Worm (Caenorhabditis elegans) whole organism, L1 larva: ENCODE results near the gene fut-3.

Experiments
- C04F5.9 ChIP-seq: sonication (generic microtip); optimal IDR thresholded peaks from 2 replicates; lab custom pipeline; 2016; ENCODE audit warnings: missing genetic modification characterization, missing compliant biosample characterization
- C34B4.2 ChIP-seq: sonication (generic microtip); optimal IDR thresholded peaks from 2 replicates; lab custom pipeline; 2017; ENCODE audit warnings: mild to moderate bottlenecking, missing genetic modification characterization, missing compliant biosample characterization
- Y116A8C.19 ChIP-seq: sonication (generic microtip); optimal IDR thresholded peaks from 2 replicates; lab custom pipeline; 2016; ENCODE audit warnings: missing compliant biosample characterization, missing genetic modification characterization, borderline replicate concordance
- aha-1 ChIP-seq: fragments of 150-350 bp; optimal IDR thresholded peaks from 2 replicates; lab custom pipeline; 2014; ENCODE audit warnings: missing biosample characterization, missing genetic modification characterization
- aly-2 ChIP-seq: fragments of 150-350 bp; optimal IDR thresholded peaks from 2 replicates; lab custom pipeline; 2014; ENCODE audit warnings: missing biosample characterization, missing genetic modification characterization
- ama-1 ChIP-seq: fragments of 150-350 bp; optimal IDR thresholded peaks from 2 replicates; lab custom pipeline; 2014
- blmp-1 ChIP-seq: fragments of 150-350 bp; optimal IDR thresholded peaks from 2 replicates; lab custom pipeline; 2014; ENCODE audit warnings: missing biosample characterization, missing genetic modification characterization
- ceh-8 ChIP-seq: fragments of 200-800 bp; sonication (Bioruptor generic); optimal IDR thresholded peaks from 2 replicates; lab custom pipeline; 2018; ENCODE audit warnings: mild to moderate bottlenecking, missing genetic modification characterization, moderate library complexity, missing compliant biosample characterization
- ceh-82 ChIP-seq, 3 experiments: fragments of 150-350 bp in 1 of 3; sonication (generic microtip) in 2 of 3; optimal IDR thresholded peaks; 2 replicates each; lab custom pipeline; 2014 to 2017; ENCODE audit warnings: missing biosample characterization in 3 of 3, missing genetic modification characterization in 3 of 3
- ceh-90 ChIP-seq: sonication (generic microtip); optimal IDR thresholded peaks from 2 replicates; lab custom pipeline; 2016; ENCODE audit warnings: missing genetic modification characterization, missing compliant biosample characterization
- ces-1 ChIP-seq: fragments of 150-350 bp; optimal IDR thresholded peaks from 2 replicates; lab custom pipeline; 2014; ENCODE audit warnings: missing biosample characterization, missing genetic modification reagents, missing genetic modification characterization
- efl-1 ChIP-seq, 4 experiments: fragments of 150-350 bp; optimal IDR thresholded peaks in 3 of 4; peaks in 1 of 4; 1 replicate in 1 of 4; 2 replicates in 3 of 4; lab custom pipeline; 2014; ENCODE audit warnings: missing biosample characterization in 2 of 4, missing genetic modification characterization in 2 of 4, missing genetic modification reagents in 2 of 4
- efl-3 ChIP-seq: fragments of 200-800 bp; sonication (Bioruptor generic); optimal IDR thresholded peaks from 2 replicates; lab custom pipeline; 2018; ENCODE audit warnings: mild to moderate bottlenecking, missing genetic modification characterization, missing compliant biosample characterization
- elt-2 ChIP-seq: sonication (generic microtip); optimal IDR thresholded peaks from 2 replicates; lab custom pipeline; 2016; ENCODE audit warnings: missing genetic modification characterization, mild to moderate bottlenecking, inconsistent platforms, missing compliant biosample characterization, missing genetic modification reagents
- elt-3 ChIP-seq, 6 experiments: fragments of 150-350 bp in 1 of 6; sonication (generic microtip); optimal IDR thresholded peaks; 2 replicates each; lab custom pipeline; 2017 to 2018; ENCODE audit warnings: missing biosample characterization in 6 of 6, missing genetic modification characterization in 6 of 6, inconsistent platforms in 1 of 6
- fkh-10 ChIP-seq: sonication (generic microtip); optimal IDR thresholded peaks from 2 replicates; lab custom pipeline; 2017; ENCODE audit warnings: missing biosample characterization, missing genetic modification reagents, missing genetic modification characterization
- fkh-4 ChIP-seq: sonication (generic microtip); optimal IDR thresholded peaks from 2 replicates; lab custom pipeline; 2016; ENCODE audit warnings: missing compliant biosample characterization, missing genetic modification characterization, borderline replicate concordance
- fkh-8 ChIP-seq: sonication (generic microtip); optimal IDR thresholded peaks from 2 replicates; lab custom pipeline; 2016; ENCODE audit warnings: mild to moderate bottlenecking, missing genetic modification characterization, missing compliant biosample characterization
- grh-1 ChIP-seq: fragments of 200-800 bp; sonication (Bioruptor generic); IDR thresholded peaks from 2 replicates; pipeline ENCODE4 v1.3.6; 2022; ENCODE audit warnings: missing genetic modification reagents, missing genetic modification characterization, missing compliant biosample characterization
- hlh-17 ChIP-seq: fragments of 200-800 bp; sonication (Bioruptor generic); optimal IDR thresholded peaks from 2 replicates; lab custom pipeline; 2018; ENCODE audit warnings: missing genetic modification characterization, mild to moderate bottlenecking, missing compliant biosample characterization, moderate library complexity, borderline replicate concordance
- hlh-4 ChIP-seq: sonication (generic microtip); optimal IDR thresholded peaks from 2 replicates; lab custom pipeline; 2016; ENCODE audit warnings: mild to moderate bottlenecking, missing genetic modification characterization, missing compliant biosample characterization
- hpl-2 ChIP-seq: fragments of 150-350 bp; optimal IDR thresholded peaks from 2 replicates; lab custom pipeline; 2014; ENCODE audit warnings: missing biosample characterization, missing genetic modification reagents, missing genetic modification characterization
- isw-1 ChIP-seq: fragments of 200-800 bp; sonication (Bioruptor generic); IDR thresholded peaks from 2 replicates; pipeline ENCODE4 v1.3.6; 2022; ENCODE audit warnings: missing genetic modification characterization, missing compliant biosample characterization
- jun-1 ChIP-seq: fragments of 150-350 bp; optimal IDR thresholded peaks from 2 replicates; lab custom pipeline; 2014; ENCODE audit warnings: missing biosample characterization, missing genetic modification reagents, missing genetic modification characterization
- lin-13 ChIP-seq: fragments of 150-350 bp; optimal IDR thresholded peaks from 2 replicates; lab custom pipeline; 2014; ENCODE audit warnings: missing biosample characterization, missing genetic modification reagents, missing genetic modification characterization
- lin-15B ChIP-seq: fragments of 150-350 bp; sonication (generic microtip); optimal IDR thresholded peaks from 3 replicates; lab custom pipeline; 2014; ENCODE audit warnings: missing biosample characterization, missing genetic modification characterization
- lin-35 ChIP-seq, 2 experiments: fragments of 150-350 bp; optimal IDR thresholded peaks; 2 replicates each; lab custom pipeline; 2014; ENCODE audit warnings: missing biosample characterization in 2 of 2, missing genetic modification characterization in 2 of 2, missing genetic modification reagents in 2 of 2
- lir-3 ChIP-seq: sonication (generic microtip); optimal IDR thresholded peaks from 2 replicates; lab custom pipeline; 2016; ENCODE audit warnings: mild to moderate bottlenecking, missing genetic modification characterization, moderate library complexity, missing compliant biosample characterization; ENCODE audit not compliant: poor library complexity
- mef-2 ChIP-seq: fragments of 150-350 bp; optimal IDR thresholded peaks from 2 replicates; lab custom pipeline; 2014; ENCODE audit warnings: missing biosample characterization, missing genetic modification characterization
- nhr-19 ChIP-seq: fragments of 200-800 bp; sonication (Bioruptor generic); conservative IDR thresholded peaks from 2 replicates; pipeline ENCODE4 v1.3.6; 2022; ENCODE audit warnings: missing genetic modification characterization, missing compliant biosample characterization
- nhr-20 ChIP-seq: sonication (generic microtip); optimal IDR thresholded peaks from 2 replicates; lab custom pipeline; 2016; ENCODE audit warnings: mild to moderate bottlenecking, missing genetic modification characterization, missing compliant biosample characterization
- nhr-28 ChIP-seq: fragments of 150-350 bp; optimal IDR thresholded peaks from 2 replicates; lab custom pipeline; 2014; ENCODE audit warnings: missing biosample characterization, missing genetic modification characterization
- nhr-71 ChIP-seq: sonication (generic microtip); optimal IDR thresholded peaks from 2 replicates; lab custom pipeline; 2016; ENCODE audit warnings: mild to moderate bottlenecking, missing genetic modification characterization, moderate library complexity, missing compliant biosample characterization
- nhr-77 ChIP-seq: fragments of 150-350 bp; optimal IDR thresholded peaks from 2 replicates; lab custom pipeline; 2014; ENCODE audit warnings: missing biosample characterization, missing genetic modification characterization
- nhr-84 ChIP-seq: sonication (generic microtip); optimal IDR thresholded peaks from 2 replicates; lab custom pipeline; 2017; ENCODE audit warnings: missing biosample characterization, missing genetic modification characterization
- nhr-85 ChIP-seq: sonication (generic microtip); peaks from one replicate; lab custom pipeline; 2016; ENCODE audit warnings: missing genetic modification characterization, inconsistent platforms, missing compliant biosample characterization
- nhr-90 ChIP-seq: sonication (generic microtip); optimal IDR thresholded peaks from 2 replicates; lab custom pipeline; 2016; ENCODE audit warnings: mild to moderate bottlenecking, missing genetic modification characterization, missing compliant biosample characterization; ENCODE audit not compliant: poor library complexity
- pag-3 ChIP-seq: sonication (generic microtip); optimal IDR thresholded peaks from 2 replicates; lab custom pipeline; 2017; ENCODE audit warnings: missing genetic modification characterization, mild to moderate bottlenecking, missing compliant biosample characterization, antibody characterized with exemption, borderline replicate concordance; ENCODE audit not compliant: insufficient read depth
- sup-37 ChIP-seq: fragments of 200-800 bp; sonication (Bioruptor generic); optimal IDR thresholded peaks from 2 replicates; lab custom pipeline; 2018; ENCODE audit warnings: mild to moderate bottlenecking, missing genetic modification characterization, missing compliant biosample characterization
- swsn-7 ChIP-seq: sonication (generic microtip); optimal IDR thresholded peaks from 2 replicates; lab custom pipeline; 2016; ENCODE audit warnings: missing genetic modification characterization, missing compliant biosample characterization
- tbx-2 ChIP-seq: sonication (generic microtip); optimal IDR thresholded peaks from 2 replicates; lab custom pipeline; 2016; ENCODE audit warnings: missing genetic modification characterization, missing compliant biosample characterization
- xbp-1 ChIP-seq: sonication (generic microtip); optimal IDR thresholded peaks from 2 replicates; lab custom pipeline; 2016; ENCODE audit warnings: missing genetic modification characterization, missing compliant biosample characterization
- zip-4 ChIP-seq: fragments of 200-800 bp; sonication (Bioruptor generic); optimal IDR thresholded peaks from 2 replicates; lab custom pipeline; 2018; ENCODE audit warnings: mild to moderate bottlenecking, missing genetic modification characterization, moderate library complexity, missing compliant biosample characterization
- ztf-11 ChIP-seq, 2 experiments: sonication (generic microtip); optimal IDR thresholded peaks; 2 replicates each; lab custom pipeline; 2016 to 2017; ENCODE audit warnings: missing genetic modification characterization in 2 of 2, missing biosample characterization in 1 of 2, missing compliant biosample characterization in 1 of 2
- ztf-4 ChIP-seq: fragments of 150-350 bp; optimal IDR thresholded peaks from 2 replicates; lab custom pipeline; 2014; ENCODE audit warnings: missing biosample characterization, missing genetic modification characterization

The fut-3 gene

DNA sequence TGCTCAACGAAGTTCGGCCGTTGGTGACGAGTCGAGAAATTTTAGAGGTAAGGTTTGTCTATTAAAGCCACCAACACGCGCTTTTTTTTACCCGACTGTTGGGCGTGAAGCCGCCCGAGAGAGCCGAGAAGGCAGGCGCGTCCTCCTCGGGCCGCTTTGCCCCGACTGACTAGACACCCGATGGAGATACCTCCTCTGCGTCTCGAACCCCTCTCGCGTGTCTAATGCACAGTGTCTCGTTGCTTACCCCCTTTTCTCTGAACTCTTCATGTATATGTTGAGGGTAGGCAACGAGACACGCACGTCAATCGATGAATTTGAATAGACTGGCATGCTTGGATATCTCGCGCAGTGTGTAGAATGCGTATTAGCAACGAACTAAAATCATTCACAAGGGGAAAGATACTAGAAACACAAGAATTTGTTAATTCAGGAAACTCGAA lies 2.2 kb upstream of the fut-3 start (continued):
- TF ChIP-seq ceh-8 (GFP tag; lab: Kevin White, UChicago): peak; percentile 21
- TF ChIP-seq efl-3 (GFP tag; lab: Kevin White, UChicago): no peak
- TF ChIP-seq grh-1: peak; percentile 73
- TF ChIP-seq lin-15B (tag; lab: Kevin White, UChicago): no peak
- TF ChIP-seq swsn-7 (tag; lab: Kevin White, UChicago): peak; percentile 92
- TF ChIP-seq blmp-1 (tag; lab: Kevin White, UChicago): peak; percentile 47
- TF ChIP-seq nhr-90: peak; percentile 82
- TF ChIP-seq mef-2: peak; percentile 76
- peak; percentile 66 for TF ChIP-seq aly-2 (tag; lab: Kevin White, UChicago)
- peak; percentile 81 for TF ChIP-seq tbx-2 (tag; lab: Kevin White, UChicago)
- TF ChIP-seq lir-3 (tag; lab: Kevin White, UChicago): peak; percentile 35
- peak; percentile 83 for TF ChIP-seq nhr-77 (tag; lab: Kevin White, UChicago)
- TF ChIP-seq jun-1 (tag; lab: Kevin White, UChicago): peak; percentile 62
- no peak for TF ChIP-seq hlh-17 (GFP tag; lab: Kevin White, UChicago)
- TF ChIP-seq zip-4 (GFP tag; lab: Kevin White, UChicago): peak; percentile 45
- TF ChIP-seq Y116A8C.19 (tag; lab: Kevin White, UChicago): no peak
- TF ChIP-seq isw-1: peak; percentile 75
- peak; percentile 74 to 76 for TF ChIP-seq efl-1 (optimal IDR thresholded peaks at IDR 0.05; lab: Kevin White, UChicago)
- peak; percentile 54 to 93 for TF ChIP-seq efl-1 (GFP tag; optimal IDR thresholded peaks at IDR 0.05 in 1 of 2; lab: Kevin White, UChicago)
- peak; percentile 66 for TF ChIP-seq nhr-84 (tag; lab: Kevin White, UChicago)
- TF ChIP-seq nhr-85 (tag; lab: Kevin White, UChicago): peak; percentile 88
- TF ChIP-seq nhr-71: peak; percentile 93
- TF ChIP-seq ceh-90 (tag; lab: Kevin White, UChicago): no peak
- peak; percentile 80 for TF ChIP-seq elt-2
- no peak for TF ChIP-seq C04F5.9
- peak; percentile 87 for TF ChIP-seq nhr-20
- peak; percentile 75 to 77 for TF ChIP-seq lin-35 (GFP tag; optimal IDR thresholded peaks at IDR 0.05; lab: Kevin White, UChicago)
- no peak for TF ChIP-seq C34B4.2 (tag; lab: Kevin White, UChicago)
- TF ChIP-seq nhr-28 (tag; lab: Kevin White, UChicago): no peak
- TF ChIP-seq elt-3 (tag; optimal IDR thresholded peaks at IDR 0.05; lab: Kevin White, UChicago): peak in 1 of 6 experiments; percentile 43
- TF ChIP-seq aha-1 (tag; lab: Kevin White, UChicago): no peak
- TF ChIP-seq lin-13 (GFP tag; lab: Kevin White, UChicago): peak; percentile 73

- peak in 1 of 2 experiments; percentile 82 for TF ChIP-seq ztf-11 (tag; optimal IDR thresholded peaks at IDR 0.05; lab: Kevin White, UChicago)
- TF ChIP-seq sup-37 (GFP tag; lab: Kevin White, UChicago): peak; percentile 82
- TF ChIP-seq ama-1 (lab: Kevin White, UChicago): peak; percentile 99
- no peak for TF ChIP-seq mef-2
- peak; percentile 76 for TF ChIP-seq fkh-10 (GFP tag; lab: Kevin White, UChicago)
- TF ChIP-seq pag-3 (tag; lab: Kevin White, UChicago): peak; percentile 1
- TF ChIP-seq C34B4.2 (tag; lab: Kevin White, UChicago): peak; percentile 14
- TF ChIP-seq xbp-1 (tag; lab: Kevin White, UChicago): peak; percentile 96
- TF ChIP-seq nhr-19 (GFP tag; lab: Robert Waterston, UW): peak; percentile 81
- peak; percentile 66 for TF ChIP-seq grh-1
- TF ChIP-seq ceh-82 (tag; optimal IDR thresholded peaks at IDR 0.05; lab: Kevin White, UChicago): peak; percentile 17 to 89 (median 77)
- peak; percentile 44 for TF ChIP-seq blmp-1 (tag; lab: Kevin White, UChicago)
- peak; percentile 68 to 74 for TF ChIP-seq efl-1 (optimal IDR thresholded peaks at IDR 0.05; lab: Kevin White, UChicago)
- TF ChIP-seq efl-1 (GFP tag; optimal IDR thresholded peaks at IDR 0.05 in 1 of 2; lab: Kevin White, UChicago): peak; percentile 64 to 96
- TF ChIP-seq fkh-8 (tag; lab: Kevin White, UChicago): peak; percentile 90
- no peak for TF ChIP-seq ces-1 (GFP tag; lab: Kevin White, UChicago)
- TF ChIP-seq hlh-4 (tag; lab: Kevin White, UChicago): peak; percentile 20
- TF ChIP-seq tbx-2 (tag; lab: Kevin White, UChicago): peak; percentile 92
- peak; percentile 93 for TF ChIP-seq swsn-7 (tag; lab: Kevin White, UChicago)
- TF ChIP-seq hpl-2 (GFP tag; lab: Kevin White, UChicago): peak; percentile 49
- peak; percentile 73 for TF ChIP-seq ztf-4 (tag; lab: Kevin White, UChicago)
- TF ChIP-seq lin-15B (tag; lab: Kevin White, UChicago): peak; percentile 67
- peak; percentile 74 for TF ChIP-seq efl-3 (GFP tag; lab: Kevin White, UChicago)
- peak; percentile 28 for TF ChIP-seq fkh-4 (tag; lab: Kevin White, UChicago)
- peak; percentile 58 for TF ChIP-seq ceh-8 (GFP tag; lab: Kevin White, UChicago)
- TF ChIP-seq nhr-28 (tag; lab: Kevin White, UChicago): no peak
- TF ChIP-seq jun-1 (tag; lab: Kevin White, UChicago): peak; percentile 82
Measured at ce11 chrII:5660736-5661734, 1.5 kb upstream of the fut-3 start, which contains the start of the genes ift-43 and mdt-26. Gene ift-43, minus strand, starts transcription at chrII:5660786. Gene mdt-26, plus strand, starts transcription at chrII:5661181.
